Fruit fly (Drosophila melanogaster): ENCODE data around the gene CG14187.

DNA sequence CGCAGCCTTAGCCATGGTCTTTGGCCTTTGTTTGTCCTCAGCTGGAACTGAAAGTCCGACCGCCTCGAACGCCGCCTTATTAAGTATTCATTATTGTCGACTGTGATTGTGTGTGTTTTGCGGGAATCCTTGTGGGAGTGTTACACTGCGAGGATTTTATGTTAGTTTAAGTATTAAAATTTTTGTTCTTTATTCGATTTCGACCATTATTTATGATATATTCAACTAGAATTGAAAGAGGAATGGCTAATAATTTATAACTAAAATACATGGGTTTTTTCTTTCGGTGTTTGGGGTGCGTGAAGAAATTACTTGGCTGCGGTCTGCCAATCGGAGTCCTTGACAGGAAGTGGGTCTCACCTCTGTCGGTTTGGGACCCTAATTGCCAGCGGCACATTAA, 50.1 kb downstream of the CG14187 start:
- TF ChIP-seq Mio (GFP tag; optimal IDR thresholded peaks at IDR 0.05) (no peak), psq (GFP tag; optimal IDR thresholded peaks at IDR 0.05) (no peak), fru (GFP tag; optimal IDR thresholded peaks at IDR 0.05) (no peak), h (GFP tag; optimal IDR thresholded peaks at IDR 0.05) (no peak)

Data from whole organism, wandering third instar larva.